Worm (Caenorhabditis elegans): ENCODE data around the gene F01D5.8.

ce11 chrII:14018192-14018591, 7.7 kb downstream of the F01D5.8 start:
- TF ChIP-seq mab-5 (tag; optimal IDR thresholded peaks at IDR 0.05), result no peak
- no peak for TF ChIP-seq lin-32 (GFP tag; optimal IDR thresholded peaks at IDR 0.05)
- TF ChIP-seq elt-3 (tag; optimal IDR thresholded peaks at IDR 0.05), result no peak
- no peak for TF ChIP-seq flh-1 (GFP tag; optimal IDR thresholded peaks at IDR 0.05)
- TF ChIP-seq pha-4 (tag; optimal IDR thresholded peaks at IDR 0.05), result no peak
- TF ChIP-seq blmp-1 (tag; optimal IDR thresholded peaks at IDR 0.05), result no peak
- no peak for TF ChIP-seq nhr-12 (tag; optimal IDR thresholded peaks at IDR 0.05)
- TF ChIP-seq tbx-8 (GFP tag; optimal IDR thresholded peaks at IDR 0.05), result no peak
- TF ChIP-seq mep-1 (tag; optimal IDR thresholded peaks at IDR 0.05), result peak; percentile 58
- TF ChIP-seq unc-62 (GFP tag; optimal IDR thresholded peaks at IDR 0.05), result no peak
- TF ChIP-seq ces-1 (GFP tag; optimal IDR thresholded peaks at IDR 0.05), result no peak
- TF ChIP-seq nhr-237 (tag; optimal IDR thresholded peaks at IDR 0.05), result no peak
- TF ChIP-seq cnd-1 (tag; optimal IDR thresholded peaks at IDR 0.05), result peak; percentile 34

Measured in whole organism, mixed stage, embryonic.